Worm (Caenorhabditis elegans) whole organism, L4 larva: Measurements from ENCODE around the gene Y69A2AR.25.

Source experiments
- arid-1 ChIP-seq: fragments of 200-800 bp; sonication (Bioruptor generic); conservative IDR thresholded peaks from 2 replicates; pipeline ENCODE4 v1.3.6; 2022; ENCODE audit warnings: missing genetic modification reagents, missing genetic modification characterization, missing compliant biosample characterization
- dmd-6 ChIP-seq: fragments of 200-800 bp; sonication (Bioruptor generic); IDR thresholded peaks from 2 replicates; pipeline ENCODE4 v1.3.6; 2022; ENCODE audit warnings: missing genetic modification reagents, missing genetic modification characterization, missing compliant biosample characterization
- egl-27 ChIP-seq: sonication (generic microtip); optimal IDR thresholded peaks from 3 replicates; lab custom pipeline; 2017; ENCODE audit warnings: missing biosample characterization, missing genetic modification reagents, missing genetic modification characterization
- fkh-10 ChIP-seq: fragments of 150-350 bp; optimal IDR thresholded peaks from 2 replicates; lab custom pipeline; 2014; ENCODE audit warnings: missing biosample characterization, missing genetic modification reagents, missing genetic modification characterization
- lin-1 ChIP-seq: fragments of 200-800 bp; sonication (Bioruptor generic); IDR thresholded peaks from 2 replicates; pipeline ENCODE4 v1.3.6; 2022; ENCODE audit warnings: missing genetic modification reagents, missing genetic modification characterization, missing compliant biosample characterization
- lin-13 ChIP-seq: fragments of 150-350 bp; optimal IDR thresholded peaks from 2 replicates; lab custom pipeline; 2014; ENCODE audit warnings: missing biosample characterization, missing genetic modification reagents, missing genetic modification characterization
- lin-39 ChIP-seq: fragments of 150-350 bp; optimal IDR thresholded peaks from 2 replicates; lab custom pipeline; 2014; ENCODE audit warnings: missing biosample characterization, missing genetic modification reagents, missing genetic modification characterization
- madf-5 ChIP-seq, 2 experiments: fragments of 200-800 bp; sonication (Bioruptor generic); IDR thresholded peaks; 2 replicates each; pipeline ENCODE4 v1.3.6; 2022; ENCODE audit warnings: missing compliant biosample characterization in 2 of 2, missing genetic modification characterization in 2 of 2
- nhr-41 ChIP-seq: fragments of 200-800 bp; sonication (Bioruptor generic); IDR thresholded peaks from 2 replicates; pipeline ENCODE4 v1.3.6; 2022; ENCODE audit warnings: missing genetic modification reagents, missing genetic modification characterization, missing compliant biosample characterization
- sdz-12 ChIP-seq: fragments of 200-800 bp; sonication (Bioruptor generic); optimal IDR thresholded peaks from 2 replicates; lab custom pipeline; 2018; ENCODE audit warnings: mild to moderate bottlenecking, missing genetic modification characterization, missing compliant biosample characterization
- tag-97 ChIP-seq: fragments of 200-800 bp; sonication (Bioruptor generic); IDR thresholded peaks from 2 replicates; pipeline ENCODE4 v1.3.6; 2022; ENCODE audit warnings: missing genetic modification characterization, missing compliant biosample characterization
- unc-39 ChIP-seq: sonication (generic microtip); optimal IDR thresholded peaks from 2 replicates; lab custom pipeline; 2017; ENCODE audit warnings: missing biosample characterization, missing genetic modification characterization
- unc-62 ChIP-seq, 3 experiments: fragments of 150-350 bp in 1 of 3; sonication (generic microtip); optimal IDR thresholded peaks in 2 of 3; peaks in 1 of 3; 1 replicate in 1 of 3; 2 replicates in 2 of 3; lab custom pipeline; 2014 to 2017; ENCODE audit warnings: missing biosample characterization in 3 of 3, missing genetic modification characterization in 3 of 3, missing genetic modification reagents in 3 of 3, missing genotype in 1 of 3

- TF ChIP-seq arid-1 (GFP tag; lab: Robert Waterston, UW), result no peak
- no peak for TF ChIP-seq tag-97
- TF ChIP-seq dmd-6 (GFP tag; lab: Robert Waterston, UW), result no peak
- TF ChIP-seq lin-13 (GFP tag; lab: Kevin White, UChicago), result no peak
- TF ChIP-seq unc-62 (GFP tag; optimal IDR thresholded peaks at IDR 0.05 in 1 of 2; lab: Kevin White, UChicago), result no peak
- no peak for TF ChIP-seq unc-62 (tag; optimal IDR thresholded peaks at IDR 0.05; lab: Kevin White, UChicago)
- no peak for TF ChIP-seq fkh-10
- no peak for TF ChIP-seq madf-5 (GFP tag; IDR thresholded peaks at IDR 0.05; lab: Robert Waterston, UW)
- TF ChIP-seq lin-39 (tag; lab: Kevin White, UChicago), result no peak
- TF ChIP-seq nhr-41, result no peak
- no peak for TF ChIP-seq unc-39 (tag; lab: Kevin White, UChicago)
- no peak for TF ChIP-seq lin-1 (GFP tag; lab: Robert Waterston, UW)
- TF ChIP-seq sdz-12 (GFP tag; lab: Kevin White, UChicago), result no peak
- no peak for TF ChIP-seq egl-27 (tag; lab: Kevin White, UChicago)
These were observed 18.6 kb downstream of the Y69A2AR.25 start for ce11 chrIV:2549542-2549941.
